Worm (Caenorhabditis elegans) whole organism, L2 larva: ENCODE measurements around the gene C48B4.12.

Experiments used
- C34F6.9 ChIP-seq: fragments of 150-350 bp; optimal IDR thresholded peaks from 2 replicates; lab custom pipeline; 2014; ENCODE audit warnings: missing biosample characterization, missing genetic modification characterization
- F13H6.1 ChIP-seq: sonication (generic microtip); optimal IDR thresholded peaks from 2 replicates; lab custom pipeline; 2016; ENCODE audit warnings: missing genetic modification characterization, missing compliant biosample characterization
- R02D3.7 ChIP-seq: fragments of 150-350 bp; optimal IDR thresholded peaks from 2 replicates; lab custom pipeline; 2014; ENCODE audit warnings: missing biosample characterization, missing genetic modification characterization
- Y55F3AM.14 ChIP-seq: fragments of 200-800 bp; sonication (Bioruptor generic); optimal IDR thresholded peaks from 2 replicates; lab custom pipeline; 2018; ENCODE audit warnings: mild to moderate bottlenecking, missing genetic modification characterization, missing compliant biosample characterization
- ZK546.5 ChIP-seq: sonication (generic microtip); optimal IDR thresholded peaks from 2 replicates; lab custom pipeline; 2017; ENCODE audit warnings: missing biosample characterization, missing genetic modification characterization
- alr-1 ChIP-seq: fragments of 150-350 bp; optimal IDR thresholded peaks from 2 replicates; lab custom pipeline; 2014; ENCODE audit warnings: missing biosample characterization, missing genetic modification characterization
- aly-2 ChIP-seq: fragments of 150-350 bp; optimal IDR thresholded peaks from 2 replicates; lab custom pipeline; 2014; ENCODE audit warnings: missing biosample characterization, missing genetic modification characterization
- ama-1 ChIP-seq: fragments of 150-350 bp; optimal IDR thresholded peaks from 2 replicates; lab custom pipeline; 2018; ENCODE audit warnings: inconsistent platforms
- blmp-1 ChIP-seq: sonication (generic microtip); optimal IDR thresholded peaks from 2 replicates; lab custom pipeline; 2017; ENCODE audit warnings: missing genetic modification characterization, mild to moderate bottlenecking, missing compliant biosample characterization, antibody characterized with exemption, moderate library complexity; ENCODE audit not compliant: insufficient read depth
- ceh-16 ChIP-seq: fragments of 150-350 bp; optimal IDR thresholded peaks from 2 replicates; lab custom pipeline; 2014; ENCODE audit warnings: missing biosample characterization, missing genetic modification characterization
- ceh-82 ChIP-seq: fragments of 150-350 bp; optimal IDR thresholded peaks from 2 replicates; lab custom pipeline; 2014; ENCODE audit warnings: missing biosample characterization, missing genetic modification characterization
- crh-2 ChIP-seq: sonication (generic microtip); optimal IDR thresholded peaks from 2 replicates; lab custom pipeline; 2017; ENCODE audit warnings: missing biosample characterization, missing genetic modification characterization
- dmd-4 ChIP-seq: sonication (generic microtip); optimal IDR thresholded peaks from 2 replicates; lab custom pipeline; 2017; ENCODE audit warnings: missing biosample characterization, missing genetic modification characterization
- egl-27 ChIP-seq: sonication (generic microtip); optimal IDR thresholded peaks from 3 replicates; lab custom pipeline; 2017; ENCODE audit warnings: missing biosample characterization, missing genetic modification reagents, missing genetic modification characterization
- elt-1 ChIP-seq: fragments of 150-350 bp; optimal IDR thresholded peaks from 2 replicates; lab custom pipeline; 2014; ENCODE audit warnings: missing biosample characterization, missing genetic modification characterization
- elt-3 ChIP-seq: sonication (generic microtip); optimal IDR thresholded peaks from 2 replicates; lab custom pipeline; 2017; ENCODE audit warnings: missing biosample characterization, missing genetic modification characterization
- fos-1 ChIP-seq: fragments of 150-350 bp; optimal IDR thresholded peaks from 2 replicates; lab custom pipeline; 2014; ENCODE audit warnings: missing biosample characterization, missing genetic modification characterization
- gmeb-1 ChIP-seq: fragments of 150-350 bp; optimal IDR thresholded peaks from 2 replicates; lab custom pipeline; 2014; ENCODE audit warnings: missing biosample characterization, missing genetic modification characterization
- lin-11 ChIP-seq: fragments of 150-350 bp; sonication (generic microtip); optimal IDR thresholded peaks from 2 replicates; lab custom pipeline; 2014; ENCODE audit warnings: missing biosample characterization, missing genetic modification characterization, inconsistent platforms, mixed read lengths
- lin-13 ChIP-seq: fragments of 150-350 bp; optimal IDR thresholded peaks from 2 replicates; lab custom pipeline; 2014; ENCODE audit warnings: missing biosample characterization, missing genetic modification reagents, missing genetic modification characterization
- lin-39 ChIP-seq: fragments of 150-350 bp; optimal IDR thresholded peaks from 2 replicates; lab custom pipeline; 2014; ENCODE audit warnings: missing biosample characterization, missing genetic modification reagents, missing genetic modification characterization
- lsy-2 ChIP-seq, 2 experiments: fragments of 150-350 bp in 1 of 2; sonication (generic microtip) in 1 of 2; optimal IDR thresholded peaks; 2 replicates each; lab custom pipeline; 2014 to 2017; ENCODE audit warnings: missing biosample characterization in 2 of 2, missing genetic modification characterization in 2 of 2
- mab-5 ChIP-seq: fragments of 150-350 bp; optimal IDR thresholded peaks from 2 replicates; lab custom pipeline; 2014; ENCODE audit warnings: missing biosample characterization, missing genetic modification characterization
- mbf-1 ChIP-seq: sonication (generic microtip); optimal IDR thresholded peaks from 2 replicates; lab custom pipeline; 2017; ENCODE audit warnings: missing biosample characterization, missing genetic modification characterization
- mdl-1 ChIP-seq, 2 experiments: fragments of 150-350 bp in 1 of 2; sonication (generic microtip) in 1 of 2; optimal IDR thresholded peaks; 2 replicates each; lab custom pipeline; 2017; ENCODE audit warnings: missing biosample characterization in 2 of 2, missing genetic modification characterization in 2 of 2
- nhr-10 ChIP-seq: sonication (generic microtip); optimal IDR thresholded peaks from 2 replicates; lab custom pipeline; 2017; ENCODE audit warnings: missing biosample characterization, missing genetic modification characterization
- nhr-11 ChIP-seq: fragments of 150-350 bp; optimal IDR thresholded peaks from 2 replicates; lab custom pipeline; 2014; ENCODE audit warnings: missing biosample characterization, missing genetic modification characterization
- nhr-12 ChIP-seq: fragments of 150-350 bp; optimal IDR thresholded peaks from 2 replicates; lab custom pipeline; 2014; ENCODE audit warnings: missing biosample characterization, missing genetic modification characterization
- nhr-129 ChIP-seq: fragments of 150-350 bp; optimal IDR thresholded peaks from 2 replicates; lab custom pipeline; 2014; ENCODE audit warnings: missing biosample characterization, missing genetic modification characterization
- nhr-21 ChIP-seq: fragments of 150-350 bp; optimal IDR thresholded peaks from 2 replicates; lab custom pipeline; 2014; ENCODE audit warnings: missing biosample characterization, missing genetic modification characterization
- nhr-23 ChIP-seq: fragments of 150-350 bp; optimal IDR thresholded peaks from 2 replicates; lab custom pipeline; 2014; ENCODE audit warnings: missing biosample characterization, missing genetic modification reagents, missing genetic modification characterization
- nhr-237 ChIP-seq: fragments of 150-350 bp; optimal IDR thresholded peaks from 2 replicates; lab custom pipeline; 2014; ENCODE audit warnings: missing biosample characterization, missing genetic modification characterization
- nhr-25 ChIP-seq: fragments of 150-350 bp; sonication (generic microtip); optimal IDR thresholded peaks from 3 replicates; lab custom pipeline; 2014; ENCODE audit warnings: missing biosample characterization, missing genetic modification characterization
- nhr-6 ChIP-seq: fragments of 150-350 bp; optimal IDR thresholded peaks from 2 replicates; lab custom pipeline; 2014; ENCODE audit warnings: missing biosample characterization, missing genetic modification characterization
- nhr-77 ChIP-seq: fragments of 150-350 bp; optimal IDR thresholded peaks from 2 replicates; lab custom pipeline; 2014; ENCODE audit warnings: missing biosample characterization, missing genetic modification characterization
- peb-1 ChIP-seq: fragments of 150-350 bp; optimal IDR thresholded peaks from 2 replicates; lab custom pipeline; 2014; ENCODE audit warnings: missing biosample characterization, missing genetic modification characterization
- sem-4 ChIP-seq: fragments of 150-350 bp; optimal IDR thresholded peaks from 2 replicates; lab custom pipeline; 2014; ENCODE audit warnings: missing biosample characterization, missing genetic modification reagents, missing genetic modification characterization
- skn-1 ChIP-seq: sonication (generic microtip); optimal IDR thresholded peaks from 2 replicates; lab custom pipeline; 2017; ENCODE audit warnings: missing biosample characterization, missing genetic modification characterization
- sma-3 ChIP-seq: sonication (generic microtip); optimal IDR thresholded peaks from 2 replicates; lab custom pipeline; 2016; ENCODE audit warnings: missing genetic modification reagents, missing genetic modification characterization, missing compliant biosample characterization
- sma-9 ChIP-seq, 2 experiments: fragments of 150-350 bp in 1 of 2; sonication (generic microtip) in 1 of 2; optimal IDR thresholded peaks; 2 replicates each; lab custom pipeline; 2014 to 2016; ENCODE audit warnings: missing genetic modification characterization in 2 of 2, mild to moderate bottlenecking in 1 of 2, missing biosample characterization in 1 of 2, missing compliant biosample characterization in 1 of 2, missing genetic modification reagents in 1 of 2, moderate library complexity in 1 of 2
- snpc-4 ChIP-seq: fragments of 150-350 bp; optimal IDR thresholded peaks from 2 replicates; lab custom pipeline; 2014; ENCODE audit warnings: missing biosample characterization, missing genetic modification characterization
- unc-39 ChIP-seq: fragments of 150-350 bp; optimal IDR thresholded peaks from 2 replicates; lab custom pipeline; 2014; ENCODE audit warnings: missing biosample characterization, missing genetic modification characterization
- unc-55 ChIP-seq: fragments of 150-350 bp; sonication (generic microtip); optimal IDR thresholded peaks from 3 replicates; lab custom pipeline; 2014; ENCODE audit warnings: missing biosample characterization, missing genetic modification reagents, missing genetic modification characterization
- unc-62 ChIP-seq: fragments of 150-350 bp; optimal IDR thresholded peaks from 2 replicates; lab custom pipeline; 2014; ENCODE audit warnings: missing biosample characterization, missing genetic modification reagents, missing genetic modification characterization
- zag-1 ChIP-seq: fragments of 150-350 bp; optimal IDR thresholded peaks from 2 replicates; lab custom pipeline; 2014; ENCODE audit warnings: missing biosample characterization, missing genetic modification characterization
- ztf-1 ChIP-seq: fragments of 200-800 bp; sonication (Bioruptor generic); conservative IDR thresholded peaks from 2 replicates; pipeline ENCODE4 v1.3.6; 2022; ENCODE audit warnings: missing genetic modification characterization, missing compliant biosample characterization
- ztf-11 ChIP-seq: sonication (generic microtip); optimal IDR thresholded peaks from 2 replicates; lab custom pipeline; 2017; ENCODE audit warnings: missing biosample characterization, missing genetic modification characterization
- ztf-4 ChIP-seq: fragments of 150-350 bp; optimal IDR thresholded peaks from 2 replicates; lab custom pipeline; 2014; ENCODE audit warnings: missing biosample characterization, missing genetic modification characterization

The C48B4.12 gene

DNA sequence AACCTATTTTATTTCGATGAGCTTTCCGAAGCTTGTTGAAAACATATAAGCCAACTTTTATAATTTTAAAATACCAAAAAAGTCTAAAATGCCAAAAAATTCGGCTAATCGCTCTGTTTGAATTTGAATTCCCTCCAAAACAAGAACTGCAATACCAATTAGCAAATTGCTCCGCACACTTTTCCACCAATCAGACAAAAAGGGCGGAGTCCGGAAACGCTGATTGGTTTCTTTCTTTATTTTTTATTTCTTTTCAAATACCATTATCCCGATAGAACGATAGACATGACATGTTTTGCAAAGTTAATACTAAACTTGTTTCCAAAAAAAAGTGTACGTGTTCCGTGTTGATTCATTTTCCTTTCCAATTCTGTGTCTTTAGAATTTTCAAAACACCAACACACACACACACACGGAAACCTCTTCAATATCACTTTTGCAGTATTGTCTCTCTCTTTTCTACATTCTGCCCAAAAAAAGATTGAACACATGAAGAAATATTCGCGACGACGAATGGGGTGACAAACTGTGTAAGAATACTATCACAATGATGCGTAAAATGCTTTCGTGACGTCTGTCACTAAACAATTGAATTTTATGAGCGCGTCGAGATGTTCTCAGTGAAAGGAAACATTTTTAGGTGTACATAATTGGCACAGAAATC, 20.6 kb downstream of the C48B4.12 start:
- TF ChIP-seq nhr-25 (tag; lab: Kevin White, UChicago) = peak; percentile 39
- TF ChIP-seq aly-2 (tag; lab: Kevin White, UChicago) = no peak
- peak; percentile 1 for TF ChIP-seq fos-1 (tag; lab: Kevin White, UChicago)
- TF ChIP-seq sma-9 (GFP tag; optimal IDR thresholded peaks at IDR 0.05; lab: Kevin White, UChicago) = peak; percentile 11
- TF ChIP-seq sma-9 (tag; optimal IDR thresholded peaks at IDR 0.05; lab: Kevin White, UChicago) = no peak
- no peak for TF ChIP-seq ztf-11 (tag; lab: Kevin White, UChicago)

DNA sequence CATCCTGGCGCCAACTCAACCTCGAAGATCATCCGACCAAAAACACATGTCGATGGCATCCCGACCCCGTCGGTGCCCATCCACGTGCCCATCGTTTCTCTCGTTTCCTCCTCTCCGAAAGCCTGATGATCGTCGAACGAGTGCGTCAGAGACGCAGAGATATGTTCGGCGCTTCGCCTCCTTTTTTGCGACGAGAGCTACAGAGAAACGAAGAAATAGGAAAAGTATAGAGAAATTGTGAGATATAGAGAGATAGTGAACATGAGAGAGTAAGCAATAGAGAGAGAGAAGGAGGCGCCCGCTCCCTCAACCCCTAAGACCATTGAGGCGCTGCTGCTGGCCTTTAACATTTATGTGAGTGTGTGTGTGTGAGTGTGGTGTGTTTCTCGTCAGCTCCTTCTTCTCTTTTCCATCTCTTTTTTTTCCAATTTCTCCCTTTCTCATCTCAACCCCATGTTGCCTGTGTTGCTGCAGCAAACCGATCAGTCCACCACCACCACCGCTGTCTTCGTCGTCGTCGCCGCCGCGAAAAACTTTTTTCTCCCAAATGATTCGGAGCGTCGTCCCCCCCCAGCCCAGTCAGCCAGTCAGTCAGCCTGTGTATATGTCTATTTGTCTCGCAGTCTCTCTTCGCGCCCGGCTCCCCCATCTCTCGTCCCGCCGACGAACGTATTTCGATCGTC, 22.1 kb downstream of the C48B4.12 start, which contains the start of gene hlh-11:
Gene hlh-11 (plus strand): TSS at position 633 of the 683 bp plus-strand sequence.
- TF ChIP-seq aly-2 (tag; lab: Kevin White, UChicago) = no peak
- no peak for TF ChIP-seq dmd-4 (tag; lab: Kevin White, UChicago)
- no peak for TF ChIP-seq alr-1 (tag; lab: Kevin White, UChicago)
- no peak for TF ChIP-seq ama-1 (lab: Kevin White, UChicago)
- peak; percentile 86 for TF ChIP-seq nhr-6 (tag; lab: Kevin White, UChicago)
- TF ChIP-seq nhr-129 (tag; lab: Kevin White, UChicago) = peak; percentile 92
- peak; percentile 79 for TF ChIP-seq ceh-16
- TF ChIP-seq Y55F3AM.14 (GFP tag; lab: Kevin White, UChicago) = peak; percentile 85
- no peak for TF ChIP-seq mbf-1 (tag; lab: Kevin White, UChicago)
- no peak for TF ChIP-seq nhr-11 (tag; lab: Kevin White, UChicago)
- peak; percentile 67 for TF ChIP-seq lin-11 (tag; lab: Kevin White, UChicago)
- TF ChIP-seq elt-3 = no peak
- peak; percentile 73 for TF ChIP-seq mab-5
- no peak for TF ChIP-seq ztf-1 (GFP tag; lab: Robert Waterston, UW)
- peak; percentile 93 for TF ChIP-seq nhr-25 (tag; lab: Kevin White, UChicago)
- TF ChIP-seq F13H6.1 (tag; lab: Kevin White, UChicago) = peak; percentile 99
- TF ChIP-seq sma-9 (GFP tag; optimal IDR thresholded peaks at IDR 0.05; lab: Kevin White, UChicago) = peak; percentile 98
- TF ChIP-seq sma-9 (tag; optimal IDR thresholded peaks at IDR 0.05; lab: Kevin White, UChicago) = no peak
- TF ChIP-seq nhr-21 (tag; lab: Kevin White, UChicago) = peak; percentile 91
- TF ChIP-seq nhr-237 (tag; lab: Kevin White, UChicago) = no peak
- TF ChIP-seq zag-1 = peak; percentile 80
- TF ChIP-seq mdl-1 (tag; optimal IDR thresholded peaks at IDR 0.05; lab: Kevin White, UChicago) = peak; percentile 92 to 98
- no peak for TF ChIP-seq elt-1 (tag; lab: Kevin White, UChicago)
- TF ChIP-seq lsy-2 (tag; optimal IDR thresholded peaks at IDR 0.05; lab: Kevin White, UChicago) = peak; percentile 68 to 88
- peak; percentile 12 for TF ChIP-seq nhr-77
- no peak for TF ChIP-seq R02D3.7 (tag; lab: Kevin White, UChicago)
- TF ChIP-seq gmeb-1 = peak; percentile 36
- TF ChIP-seq ceh-82 = no peak
- peak; percentile 51 for TF ChIP-seq blmp-1 (tag; lab: Kevin White, UChicago)
- TF ChIP-seq skn-1 = peak; percentile 50
- peak; percentile 65 for TF ChIP-seq ztf-4 (tag; lab: Kevin White, UChicago)
- peak; percentile 94 for TF ChIP-seq sem-4
- TF ChIP-seq sma-3 = peak; percentile 89
- TF ChIP-seq crh-2 (tag; lab: Kevin White, UChicago) = peak; percentile 91
- no peak for TF ChIP-seq ZK546.5 (tag; lab: Kevin White, UChicago)
- no peak for TF ChIP-seq nhr-10 (tag; lab: Kevin White, UChicago)
- peak; percentile 97 for TF ChIP-seq C34F6.9
- peak; percentile 15 for TF ChIP-seq peb-1 (tag; lab: Kevin White, UChicago)
- peak; percentile 78 for TF ChIP-seq egl-27 (tag; lab: Kevin White, UChicago)
- peak; percentile 47 for TF ChIP-seq lin-39 (tag; lab: Kevin White, UChicago)
- peak; percentile 70 for TF ChIP-seq snpc-4 (tag; lab: Kevin White, UChicago)
- TF ChIP-seq ztf-11 (tag; lab: Kevin White, UChicago) = peak; percentile 53
- TF ChIP-seq unc-62 = peak; percentile 75
- TF ChIP-seq unc-39 (tag; lab: Kevin White, UChicago) = no peak
- TF ChIP-seq fos-1 (tag; lab: Kevin White, UChicago) = peak; percentile 92
- TF ChIP-seq nhr-23 = no peak
- peak; percentile 94 for TF ChIP-seq unc-55 (GFP tag; lab: Kevin White, UChicago)
- TF ChIP-seq nhr-12 (tag; lab: Kevin White, UChicago) = peak; percentile 26
- peak; percentile 80 for TF ChIP-seq lin-13
